Worm (Caenorhabditis elegans): ENCODE measurements around the gene C46F11.6.

Gene C46F11.6

ce11 chrIII:3652964-3653363, 17.3 kb downstream of the C46F11.6 start:
- TF ChIP-seq nhr-76 (tag; optimal IDR thresholded peaks at IDR 0.05), result no peak
- no peak for TF ChIP-seq snpc-1.2 (GFP tag; IDR thresholded peaks at IDR 0.05)
- TF ChIP-seq fos-1 (tag; optimal IDR thresholded peaks at IDR 0.05), result no peak
- peak; percentile 3 for TF ChIP-seq aha-1 (tag)
- no peak for TF ChIP-seq ceh-28 (tag; optimal IDR thresholded peaks at IDR 0.05)
- TF ChIP-seq unc-39 (tag; optimal IDR thresholded peaks at IDR 0.05), result no peak
- TF ChIP-seq lin-29 (GFP tag; IDR thresholded peaks at IDR 0.05), result 0 out of 2 replicates have a peak, but pooled peaks have one; percentile 17
- no peak for TF ChIP-seq ceh-82 (tag; optimal IDR thresholded peaks at IDR 0.05)
- no peak for TF ChIP-seq nhr-25 (tag; optimal IDR thresholded peaks at IDR 0.05; ENCODE audit: borderline replicate concordance, insufficient read depth)
- no peak for TF ChIP-seq nhr-48 (tag; optimal IDR thresholded peaks at IDR 0.05)
- TF ChIP-seq F37D6.2 (tag; optimal IDR thresholded peaks at IDR 0.05), result no peak
- TF ChIP-seq Y105C5A.15 (GFP tag; IDR thresholded peaks at IDR 0.05), result no peak
- TF ChIP-seq lir-3 (tag; optimal IDR thresholded peaks at IDR 0.05), result no peak
- TF ChIP-seq madf-9 (GFP tag; conservative IDR thresholded peaks at IDR 0.05), result no peak
- no peak for TF ChIP-seq F26F4.8 (GFP tag; conservative IDR thresholded peaks at IDR 0.05)
- TF ChIP-seq attf-4 (tag; optimal IDR thresholded peaks at IDR 0.05), result no peak
- no peak for TF ChIP-seq mxl-3 (GFP tag; optimal IDR thresholded peaks at IDR 0.05)
- TF ChIP-seq R02D3.7 (tag; optimal IDR thresholded peaks at IDR 0.05), result no peak
- TF ChIP-seq ceh-20 (GFP tag; IDR thresholded peaks at IDR 0.05), result no peak
- TF ChIP-seq D1046.2 (GFP tag; IDR thresholded peaks at IDR 0.05), result no peak
- peak; percentile 5 for TF ChIP-seq dve-1 (tag; optimal IDR thresholded peaks at IDR 0.05; ENCODE audit: insufficient read depth)
- TF ChIP-seq rbr-2 (tag; optimal IDR thresholded peaks at IDR 0.05), result no peak
- TF ChIP-seq nhr-28 (tag; optimal IDR thresholded peaks at IDR 0.05), result no peak
- no peak for TF ChIP-seq ZK546.5 (tag; optimal IDR thresholded peaks at IDR 0.05)
- TF ChIP-seq dmd-8 (GFP tag; IDR thresholded peaks at IDR 0.05), result no peak
- TF ChIP-seq mxl-2 (GFP tag; conservative IDR thresholded peaks at IDR 0.05), result no peak
- no peak for TF ChIP-seq egl-43 (GFP tag; IDR thresholded peaks at IDR 0.05)
- no peak for TF ChIP-seq hlh-30 (tag; optimal IDR thresholded peaks at IDR 0.05; ENCODE audit: insufficient read depth)
- no peak for TF ChIP-seq lsy-2 (tag; optimal IDR thresholded peaks at IDR 0.05)
- TF ChIP-seq ZK337.2 (GFP tag; IDR thresholded peaks at IDR 0.05), result no peak
- no peak for TF ChIP-seq ceh-32 (tag; optimal IDR thresholded peaks at IDR 0.05; ENCODE audit: poor library complexity)
- TF ChIP-seq daf-12 (tag; optimal IDR thresholded peaks at IDR 0.05), result no peak
- no peak for TF ChIP-seq spr-3 (GFP tag; optimal IDR thresholded peaks at IDR 0.05)
- TF ChIP-seq ceh-44 (GFP tag; IDR thresholded peaks at IDR 0.05), result no peak
- TF ChIP-seq pha-4 (GFP tag; IDR thresholded peaks at IDR 0.05), result peak; percentile 42; the same call in 1 of the 2 replicates
- TF ChIP-seq pha-4 (tag; optimal IDR thresholded peaks at IDR 0.05), result no peak
- no peak for TF ChIP-seq mdt-29 (GFP tag; IDR thresholded peaks at IDR 0.05)
- no peak for TF ChIP-seq nhr-11 (tag; optimal IDR thresholded peaks at IDR 0.05)
- no peak for TF ChIP-seq nhr-10 (tag; optimal IDR thresholded peaks at IDR 0.05)
- no peak for TF ChIP-seq ama-1 (optimal IDR thresholded peaks at IDR 0.05)
- no peak for TF ChIP-seq lin-13 (GFP tag; optimal IDR thresholded peaks at IDR 0.05)
- TF ChIP-seq unc-62 (GFP tag; optimal IDR thresholded peaks at IDR 0.05 in 1 of 2), result no peak
- TF ChIP-seq unc-62 (tag; optimal IDR thresholded peaks at IDR 0.05), result no peak
- peak; percentile 12; the same call in 1 of the 2 replicates for TF ChIP-seq lin-38 (GFP tag; IDR thresholded peaks at IDR 0.05)
- TF ChIP-seq ztf-11 (tag; optimal IDR thresholded peaks at IDR 0.05), result no peak
- TF ChIP-seq snpc-4 (tag; optimal IDR thresholded peaks at IDR 0.05), result no peak
- 0 out of 2 replicates have a peak, but pooled peaks have one; percentile 41 for TF ChIP-seq php-3 (GFP tag; IDR thresholded peaks at IDR 0.05)
- TF ChIP-seq F10B5.3 (tag; optimal IDR thresholded peaks at IDR 0.05), result no peak
- TF ChIP-seq daf-16 (GFP tag; optimal IDR thresholded peaks at IDR 0.05), result no peak
- no peak for TF ChIP-seq daf-16 (tag; optimal IDR thresholded peaks at IDR 0.05)
- no peak for TF ChIP-seq dpl-1 (GFP tag; optimal IDR thresholded peaks at IDR 0.05)
- TF ChIP-seq tra-1 (GFP tag; IDR thresholded peaks at IDR 0.05), result 0 out of 2 replicates have a peak, but pooled peaks have one; percentile 13
- no peak for TF ChIP-seq lin-39 (tag; optimal IDR thresholded peaks at IDR 0.05)
- no peak for TF ChIP-seq spr-1 (tag; optimal IDR thresholded peaks at IDR 0.05)

All from whole organism, L4 larva.